Worm (Caenorhabditis elegans): Measurements from ENCODE around the gene D1086.10.
"Not testable (repeated sequence)": the region's sequence is repeated elsewhere in the genome, so short reads cannot be mapped to it uniquely, and the experiment has no call there.

The D1086.10 gene

DNA sequence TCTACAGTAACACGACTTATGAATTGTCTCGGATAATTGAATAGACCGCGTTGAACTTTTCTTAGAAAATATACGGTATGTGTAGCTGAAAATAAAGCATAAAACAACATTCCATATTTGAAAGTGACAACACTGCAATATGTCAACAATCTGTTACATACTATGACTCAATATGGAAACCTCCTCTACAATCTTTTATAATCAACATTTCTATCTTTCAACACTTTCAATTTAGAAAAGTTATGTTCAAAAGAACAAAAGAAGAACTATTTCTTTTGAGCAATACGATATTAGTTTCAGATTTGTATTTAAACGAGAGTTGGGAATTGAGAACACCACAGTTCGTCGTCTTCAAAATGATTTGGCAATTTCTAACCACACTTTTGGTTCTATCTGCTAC, at the start of gene D1086.10:
D1086.10 (plus strand) TSS at position 301 of the 400 bp plus-strand sequence.
- no peak for TF ChIP-seq tra-4 (tag; optimal IDR thresholded peaks at IDR 0.05)
- TF ChIP-seq hmg-4 (GFP tag; optimal IDR thresholded peaks at IDR 0.05) = no peak
- no peak for TF ChIP-seq aly-1 (tag; optimal IDR thresholded peaks at IDR 0.05)
- no peak for TF ChIP-seq F13C5.2 (tag; optimal IDR thresholded peaks at IDR 0.05)
- no peak for TF ChIP-seq ama-1 (optimal IDR thresholded peaks at IDR 0.05)
- no peak for TF ChIP-seq ets-7 (tag; optimal IDR thresholded peaks at IDR 0.05)
- TF ChIP-seq flt-1 (GFP tag; IDR thresholded peaks at IDR 0.05) = no peak
- TF ChIP-seq sea-1 (GFP tag; conservative IDR thresholded peaks at IDR 0.05) = no peak
- TF ChIP-seq tbx-11 (GFP tag; IDR thresholded peaks at IDR 0.05) = no peak
- no peak for TF ChIP-seq ceh-13 (GFP tag; optimal IDR thresholded peaks at IDR 0.05)
- no peak for TF ChIP-seq hnd-1 (tag; optimal IDR thresholded peaks at IDR 0.05)
- no peak for TF ChIP-seq tbx-37 (GFP tag; conservative IDR thresholded peaks at IDR 0.05)
- TF ChIP-seq scrt-1 (GFP tag; IDR thresholded peaks at IDR 0.05) = no peak
- TF ChIP-seq pes-1 (GFP tag; IDR thresholded peaks at IDR 0.05) = no peak
- no peak for TF ChIP-seq hmbx-1 (tag; optimal IDR thresholded peaks at IDR 0.05)
- TF ChIP-seq B0310.2 (tag; optimal IDR thresholded peaks at IDR 0.05) = no peak

DNA sequence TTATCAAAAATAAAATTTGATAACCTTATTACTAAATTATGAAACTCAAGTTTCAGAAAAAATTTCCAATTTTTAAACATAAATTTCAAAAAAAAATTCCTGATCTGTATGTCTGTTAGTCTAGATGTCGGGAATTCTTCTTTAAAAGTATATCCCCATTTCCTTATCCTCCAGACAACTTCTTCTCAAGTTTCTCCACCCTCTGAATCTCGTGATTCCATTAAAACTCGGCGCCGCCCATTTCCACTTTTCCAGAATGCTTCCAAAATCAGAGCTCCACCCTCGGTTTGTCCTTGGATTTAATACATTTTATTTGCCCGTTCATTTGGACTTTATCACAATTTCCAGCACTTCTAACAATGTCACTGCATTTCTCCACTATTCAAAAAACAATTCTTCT, 48.9 kb upstream of the D1086.10 start, which contains the start of gene ins-10:
ins-10 (plus strand) TSS at position 301 of the 400 bp plus-strand sequence.
- TF ChIP-seq ama-1 (optimal IDR thresholded peaks at IDR 0.05) (no peak), hmg-4 (GFP tag; optimal IDR thresholded peaks at IDR 0.05) (no peak), hmbx-1 (tag; optimal IDR thresholded peaks at IDR 0.05) (no peak), ceh-13 (GFP tag; optimal IDR thresholded peaks at IDR 0.05) (no peak), flt-1 (GFP tag; IDR thresholded peaks at IDR 0.05) (no peak), F13C5.2 (tag; optimal IDR thresholded peaks at IDR 0.05) (no peak), pes-1 (GFP tag; IDR thresholded peaks at IDR 0.05) (no peak)

DNA sequence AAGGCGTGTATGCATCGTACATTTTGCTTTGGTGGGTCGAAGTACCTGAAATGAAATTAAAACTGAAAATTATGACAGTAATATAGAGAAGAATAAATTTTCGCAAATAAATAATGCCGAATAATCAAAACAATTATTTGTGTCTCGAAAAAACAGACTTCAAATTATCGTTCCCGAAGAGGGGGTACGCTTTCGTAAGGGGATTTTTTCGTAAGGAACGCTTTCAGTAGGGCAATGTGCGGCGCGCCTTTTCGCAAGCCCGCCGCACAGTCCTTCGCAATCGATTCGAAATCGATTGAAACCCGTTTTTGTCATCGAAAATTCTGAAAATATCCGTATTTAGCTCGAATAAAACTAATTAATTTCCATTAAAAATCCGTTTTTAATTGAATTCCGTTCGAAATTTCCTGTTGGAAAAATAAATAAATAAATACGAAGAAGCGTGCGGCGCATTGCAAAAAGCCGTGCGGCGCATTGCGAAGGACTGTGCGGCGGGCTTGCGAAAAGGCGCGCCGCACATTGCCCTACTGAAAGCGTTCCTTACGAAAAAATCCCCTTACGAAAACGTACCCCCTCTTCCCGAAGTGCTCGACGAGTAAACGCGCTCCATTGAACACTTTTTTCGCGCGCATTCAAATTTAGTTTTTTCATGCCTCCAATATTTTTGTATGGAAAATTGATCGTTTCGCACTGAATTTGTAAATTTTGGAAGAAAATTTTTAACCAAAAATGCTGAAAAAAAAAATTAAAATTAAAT, 44.0 kb upstream of the D1086.10 start, which contains the start of gene vps-39:
vps-39 (minus strand) TSS at position 51 of the 757 bp plus-strand sequence.
- TF ChIP-seq flt-1 (GFP tag; IDR thresholded peaks at IDR 0.05) (0 out of 2 replicates have a peak, but pooled peaks have one; percentile 6), hmg-4 (GFP tag; optimal IDR thresholded peaks at IDR 0.05) (peak; percentile 17), tbx-37 (GFP tag; conservative IDR thresholded peaks at IDR 0.05) (peak; percentile 58; the same call in 1 of the 2 replicates), pes-1 (GFP tag; IDR thresholded peaks at IDR 0.05) (peak; percentile 79; the same call in 1 of the 2 replicates), scrt-1 (GFP tag; IDR thresholded peaks at IDR 0.05) (peak; percentile 50; the same call in 1 of the 2 replicates), sea-1 (GFP tag; conservative IDR thresholded peaks at IDR 0.05) (peak; percentile 77)

ce11 chrV:14049274-14049673, 33.3 kb upstream of the D1086.10 start, which contains the start of gene F58D12.1:
TSS of gene F58D12.1 (plus strand) at chrV:14049574.
- not testable (repeated sequence) for TF ChIP-seq tbx-11 (GFP tag; IDR thresholded peaks at IDR 0.05); hmg-4 (GFP tag; optimal IDR thresholded peaks at IDR 0.05); ceh-13 (GFP tag; optimal IDR thresholded peaks at IDR 0.05)

- TF ChIP-seq ets-7 (tag; optimal IDR thresholded peaks at IDR 0.05) (peak; percentile 35), tbx-11 (GFP tag; IDR thresholded peaks at IDR 0.05) (0 out of 2 replicates have a peak, but pooled peaks have one; percentile 28), tbx-37 (GFP tag; conservative IDR thresholded peaks at IDR 0.05) (peak; percentile 87), scrt-1 (GFP tag; IDR thresholded peaks at IDR 0.05) (0 out of 2 replicates have a peak, but pooled peaks have one; percentile 53), flt-1 (GFP tag; IDR thresholded peaks at IDR 0.05) (peak; percentile 53; the same call in 1 of the 2 replicates), pes-1 (GFP tag; IDR thresholded peaks at IDR 0.05) (peak; percentile 76; the same call in 1 of the 2 replicates)
Measured at ce11 chrV:14055097-14055496, 27.5 kb upstream of the D1086.10 start.

- TF ChIP-seq scrt-1 (GFP tag; IDR thresholded peaks at IDR 0.05) (no peak), tbx-11 (GFP tag; IDR thresholded peaks at IDR 0.05) (no peak), hmbx-1 (tag; optimal IDR thresholded peaks at IDR 0.05) (no peak)
Measured at ce11 chrV:14057540-14057939, 25.0 kb upstream of the D1086.10 start, which contains the start of gene F58D12.3. TSS of gene F58D12.3 (plus strand) at chrV:14057840.

- no peak for TF ChIP-seq hmbx-1 (tag; optimal IDR thresholded peaks at IDR 0.05)
Measured at ce11 chrV:14063980-14064379, 18.6 kb upstream of the D1086.10 start.

ce11 chrV:14064422-14064821, 18.1 kb upstream of the D1086.10 start, which contains the start of gene D1086.21:
TSS of gene D1086.21 (plus strand) at chrV:14064722.
- no peak for TF ChIP-seq B0310.2 (tag; optimal IDR thresholded peaks at IDR 0.05)

DNA sequence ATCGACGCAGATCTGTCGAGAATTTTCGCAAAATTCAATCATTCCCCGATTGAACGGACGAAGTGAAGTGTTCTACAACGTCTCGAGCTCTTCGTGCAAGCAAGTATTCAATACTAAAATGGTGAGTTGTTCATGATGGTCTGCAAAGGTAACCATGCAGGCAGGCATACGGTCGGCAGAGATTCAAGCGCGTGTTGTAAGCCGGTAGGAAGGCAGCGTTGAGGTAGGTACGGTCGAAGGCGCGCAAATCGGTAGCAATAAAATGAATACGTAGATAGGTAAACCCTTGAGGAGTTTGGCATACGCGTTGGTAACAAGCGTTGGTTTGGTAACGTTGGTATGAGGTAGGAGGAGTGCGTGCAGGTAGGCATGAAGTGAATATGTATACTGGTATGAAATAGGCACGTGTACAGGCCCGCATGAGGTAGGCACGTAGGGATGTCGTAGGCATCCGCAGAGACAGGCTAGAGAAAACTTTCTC, 14.7 kb upstream of the D1086.10 start, which contains the start of gene D1086.17:
D1086.17 (plus strand) TSS at position 51 of the 481 bp plus-strand sequence.
- no peak for TF ChIP-seq ama-1 (optimal IDR thresholded peaks at IDR 0.05)
- TF ChIP-seq ets-7 (tag; optimal IDR thresholded peaks at IDR 0.05) = no peak
- TF ChIP-seq flt-1 (GFP tag; IDR thresholded peaks at IDR 0.05) = no peak
- TF ChIP-seq ceh-13 (GFP tag; optimal IDR thresholded peaks at IDR 0.05) = no peak
- no peak for TF ChIP-seq sea-1 (GFP tag; conservative IDR thresholded peaks at IDR 0.05)
- no peak for TF ChIP-seq scrt-1 (GFP tag; IDR thresholded peaks at IDR 0.05)
- no peak for TF ChIP-seq B0310.2 (tag; optimal IDR thresholded peaks at IDR 0.05)
- TF ChIP-seq hmbx-1 (tag; optimal IDR thresholded peaks at IDR 0.05) = no peak
- no peak for TF ChIP-seq pes-1 (GFP tag; IDR thresholded peaks at IDR 0.05)
- no peak for TF ChIP-seq hnd-1 (tag; optimal IDR thresholded peaks at IDR 0.05)
- TF ChIP-seq F13C5.2 (tag; optimal IDR thresholded peaks at IDR 0.05) = no peak
- no peak for TF ChIP-seq tra-4 (tag; optimal IDR thresholded peaks at IDR 0.05)
- no peak for TF ChIP-seq ceh-36 (tag; optimal IDR thresholded peaks at IDR 0.05)
- TF ChIP-seq aly-1 (tag; optimal IDR thresholded peaks at IDR 0.05) = no peak
- TF ChIP-seq tbx-11 (GFP tag; IDR thresholded peaks at IDR 0.05) = no peak
- no peak for TF ChIP-seq hmg-4 (GFP tag; optimal IDR thresholded peaks at IDR 0.05)
- no peak for TF ChIP-seq tbx-37 (GFP tag; conservative IDR thresholded peaks at IDR 0.05)

All from whole organism, early embryonic.